Worm (Caenorhabditis elegans): ENCODE results near the gene F13C5.5.
A peak's percentile ranks its signal among the peaks of the same experiment; 100 is the strongest.

F13C5.5 gene

DNA sequence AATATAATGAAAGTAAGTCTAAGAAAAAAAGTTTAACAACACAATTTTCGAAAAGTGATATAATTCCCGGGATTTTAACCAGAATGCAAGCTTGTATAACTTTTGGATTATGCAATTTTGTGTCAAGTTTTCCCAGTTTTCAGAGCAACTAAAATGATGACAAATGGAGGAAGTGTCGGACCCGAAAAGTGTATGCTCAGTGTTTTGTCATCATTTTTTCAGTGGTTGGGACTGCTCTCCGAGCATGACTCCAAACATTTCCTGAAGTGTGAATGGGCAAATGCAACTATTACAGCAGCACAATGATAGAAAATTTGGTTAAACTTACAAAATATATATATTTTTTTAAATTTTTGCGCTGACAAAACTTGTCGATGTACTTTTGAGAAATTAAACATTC is 17.2 kb downstream of the F13C5.5 start:
- TF ChIP-seq ceh-82 (tag; optimal IDR thresholded peaks at IDR 0.05), result no peak
- TF ChIP-seq Y55F3AM.14 (GFP tag; optimal IDR thresholded peaks at IDR 0.05), result no peak
- no peak for TF ChIP-seq sem-4 (tag; optimal IDR thresholded peaks at IDR 0.05)
- TF ChIP-seq sma-9 (GFP tag; optimal IDR thresholded peaks at IDR 0.05), result no peak
- no peak for TF ChIP-seq sma-9 (tag; optimal IDR thresholded peaks at IDR 0.05)
- TF ChIP-seq fos-1 (tag; optimal IDR thresholded peaks at IDR 0.05), result no peak
- no peak for TF ChIP-seq alr-1 (tag; optimal IDR thresholded peaks at IDR 0.05)
- TF ChIP-seq elt-3 (tag; optimal IDR thresholded peaks at IDR 0.05), result no peak
- TF ChIP-seq R02D3.7 (tag; optimal IDR thresholded peaks at IDR 0.05), result no peak
- no peak for TF ChIP-seq ztf-1 (GFP tag; conservative IDR thresholded peaks at IDR 0.05)
- TF ChIP-seq sma-3 (GFP tag; optimal IDR thresholded peaks at IDR 0.05), result no peak
- TF ChIP-seq elt-1 (tag; optimal IDR thresholded peaks at IDR 0.05), result no peak
- no peak for TF ChIP-seq mab-5 (tag; optimal IDR thresholded peaks at IDR 0.05)
- no peak for TF ChIP-seq unc-39 (tag; optimal IDR thresholded peaks at IDR 0.05)
- no peak for TF ChIP-seq aly-2 (tag; optimal IDR thresholded peaks at IDR 0.05)

DNA sequence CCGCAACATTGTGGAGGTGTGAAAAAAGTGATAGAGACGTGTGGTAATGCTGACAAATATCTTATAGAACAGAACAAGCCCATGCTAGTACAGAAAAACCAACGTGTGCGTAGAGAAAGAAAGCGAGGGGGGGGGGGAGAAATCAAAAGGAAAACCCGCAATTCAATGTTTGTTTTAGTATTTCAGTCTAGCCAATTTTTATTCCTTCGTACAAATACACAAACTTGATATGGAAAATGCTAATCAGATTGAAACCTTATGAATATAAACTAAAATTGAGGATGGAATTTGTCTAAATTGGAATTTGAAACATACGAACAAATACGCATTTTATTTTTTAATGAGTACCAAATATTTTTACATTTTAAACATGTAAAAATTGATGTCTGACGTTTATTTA is 20.5 kb downstream of the F13C5.5 start, which contains the start of gene mrp-1:
Gene mrp-1, minus strand, starts transcription at position 101 of the 400 bp plus-strand sequence.
- no peak for TF ChIP-seq elt-3 (tag; optimal IDR thresholded peaks at IDR 0.05)
- no peak for TF ChIP-seq unc-62 (GFP tag; optimal IDR thresholded peaks at IDR 0.05)

DNA sequence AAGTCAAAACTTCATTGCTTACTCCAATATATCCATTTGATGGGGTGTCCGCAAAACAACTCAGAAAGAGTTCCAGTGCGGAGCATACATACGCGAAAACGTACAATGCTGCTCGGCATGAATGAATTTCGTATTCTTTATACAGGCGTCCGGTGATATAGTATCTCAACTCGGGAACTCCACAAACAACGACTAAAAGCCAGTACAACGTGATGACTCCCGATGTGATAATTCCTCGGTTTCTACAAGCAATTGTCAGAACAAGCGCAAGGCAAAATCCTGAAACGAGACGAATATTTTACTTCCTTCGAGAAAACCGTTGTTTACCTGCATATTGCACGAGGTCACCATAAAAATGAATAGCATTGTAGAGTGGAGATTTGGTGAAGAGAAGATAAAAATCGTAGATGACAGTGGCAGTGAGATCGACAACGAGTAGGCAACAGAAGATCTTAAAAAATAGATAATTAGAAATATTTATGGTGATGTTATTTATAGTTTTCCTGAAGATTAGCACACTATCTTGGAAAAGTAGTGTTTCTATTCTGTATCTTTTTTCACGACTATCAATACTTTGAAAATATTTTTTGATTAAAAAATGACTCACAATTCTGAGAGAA is 22.6 kb downstream of the F13C5.5 start:
- TF ChIP-seq sma-3 (GFP tag; optimal IDR thresholded peaks at IDR 0.05) (no peak), ceh-16 (tag; optimal IDR thresholded peaks at IDR 0.05) (peak; percentile 11), F13H6.1 (tag; optimal IDR thresholded peaks at IDR 0.05) (no peak), ztf-4 (tag; optimal IDR thresholded peaks at IDR 0.05) (no peak), unc-55 (GFP tag; optimal IDR thresholded peaks at IDR 0.05) (no peak), elt-1 (tag; optimal IDR thresholded peaks at IDR 0.05) (peak; percentile 41), nhr-23 (tag; optimal IDR thresholded peaks at IDR 0.05) (no peak), nhr-25 (tag; optimal IDR thresholded peaks at IDR 0.05) (peak; percentile 11), peb-1 (tag; optimal IDR thresholded peaks at IDR 0.05) (no peak), Y55F3AM.14 (GFP tag; optimal IDR thresholded peaks at IDR 0.05) (no peak), mdl-1 (tag; optimal IDR thresholded peaks at IDR 0.05) (no peak), crh-2 (tag; optimal IDR thresholded peaks at IDR 0.05) (no peak), nhr-6 (tag; optimal IDR thresholded peaks at IDR 0.05) (no peak), aly-2 (tag; optimal IDR thresholded peaks at IDR 0.05) (no peak), R02D3.7 (tag; optimal IDR thresholded peaks at IDR 0.05) (no peak)

DNA sequence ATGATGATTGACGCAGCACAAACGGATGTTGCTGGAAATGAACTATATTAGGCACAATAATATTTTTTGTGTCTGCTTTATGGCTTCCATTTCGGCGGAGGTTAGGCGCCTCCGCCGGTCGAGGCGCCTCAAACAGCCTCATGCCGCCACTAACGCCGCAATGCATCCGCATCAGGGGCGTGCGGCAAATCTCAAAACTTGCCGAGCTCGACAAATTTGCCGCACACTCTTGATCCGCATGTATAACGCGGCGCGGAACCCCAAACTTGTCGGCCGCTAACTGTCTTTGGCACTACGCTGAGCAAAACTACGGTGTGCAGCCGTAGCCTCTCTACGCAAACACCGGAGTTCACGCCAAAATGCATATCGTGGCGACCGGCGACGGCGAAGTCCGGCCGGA is 26.5 kb downstream of the F13C5.5 start:
- TF ChIP-seq nhr-23 (tag; optimal IDR thresholded peaks at IDR 0.05) (no peak), lin-11 (tag; optimal IDR thresholded peaks at IDR 0.05) (no peak), egl-27 (tag; optimal IDR thresholded peaks at IDR 0.05) (no peak), ztf-4 (tag; optimal IDR thresholded peaks at IDR 0.05) (no peak)

DNA sequence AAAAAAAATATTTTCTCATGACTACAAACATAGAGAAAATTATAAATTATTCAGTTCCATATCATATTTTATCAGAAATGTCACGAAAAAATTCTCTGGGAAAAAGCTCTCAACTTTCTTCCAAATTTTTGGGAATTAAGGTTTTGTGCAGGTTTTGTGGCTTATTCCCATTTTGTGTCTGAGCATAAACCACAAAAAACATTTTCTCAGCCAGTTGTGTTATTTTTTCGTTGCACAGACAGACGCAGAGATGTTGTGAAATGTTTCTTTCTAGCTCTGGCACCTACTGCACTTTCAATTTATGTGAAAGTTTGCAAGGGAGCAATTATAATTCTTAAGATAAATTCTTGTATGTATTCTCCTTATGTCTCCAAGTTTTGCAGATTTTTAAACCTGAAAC is 33.2 kb downstream of the F13C5.5 start:
- peak; percentile 36 for TF ChIP-seq unc-55 (GFP tag; optimal IDR thresholded peaks at IDR 0.05)
- no peak for TF ChIP-seq lin-13 (GFP tag; optimal IDR thresholded peaks at IDR 0.05)
- no peak for TF ChIP-seq Y55F3AM.14 (GFP tag; optimal IDR thresholded peaks at IDR 0.05)
- no peak for TF ChIP-seq fos-1 (tag; optimal IDR thresholded peaks at IDR 0.05)

DNA sequence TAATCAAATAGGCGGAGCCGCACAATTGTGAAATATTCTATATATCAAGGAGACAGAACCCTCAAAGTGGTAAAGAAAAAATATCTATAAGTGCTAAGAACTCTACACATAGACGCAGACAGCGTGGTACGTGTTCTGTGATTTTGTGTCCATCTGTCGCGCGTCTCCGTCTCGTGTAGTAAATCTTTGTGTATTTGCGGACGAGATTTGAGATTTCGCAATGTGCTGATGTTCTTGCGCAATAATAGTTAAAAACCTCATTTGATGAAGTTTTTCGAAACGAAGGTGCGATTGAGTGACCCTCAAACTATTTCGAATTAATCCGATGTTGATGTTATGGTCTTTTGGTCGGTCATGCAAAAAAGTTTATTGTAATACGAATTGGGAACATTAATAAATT is 35.0 kb downstream of the F13C5.5 start:
- TF ChIP-seq crh-2 (tag; optimal IDR thresholded peaks at IDR 0.05) (peak; percentile 31), ztf-4 (tag; optimal IDR thresholded peaks at IDR 0.05) (peak; percentile 4), nhr-25 (tag; optimal IDR thresholded peaks at IDR 0.05) (peak; percentile 15), ZK546.5 (tag; optimal IDR thresholded peaks at IDR 0.05) (no peak), mbf-1 (tag; optimal IDR thresholded peaks at IDR 0.05) (no peak), fos-1 (tag; optimal IDR thresholded peaks at IDR 0.05) (peak; percentile 15), F13H6.1 (tag; optimal IDR thresholded peaks at IDR 0.05) (peak; percentile 46), elt-1 (tag; optimal IDR thresholded peaks at IDR 0.05) (no peak), nhr-10 (tag; optimal IDR thresholded peaks at IDR 0.05) (no peak), R02D3.7 (tag; optimal IDR thresholded peaks at IDR 0.05) (no peak), mdl-1 (tag; optimal IDR thresholded peaks at IDR 0.05) (peak in 1 of 2 experiments; percentile 35), lin-11 (tag; optimal IDR thresholded peaks at IDR 0.05) (peak; percentile 54), unc-39 (tag; optimal IDR thresholded peaks at IDR 0.05) (no peak), unc-55 (GFP tag; optimal IDR thresholded peaks at IDR 0.05) (peak; percentile 92), ztf-11 (tag; optimal IDR thresholded peaks at IDR 0.05) (no peak), zag-1 (tag; optimal IDR thresholded peaks at IDR 0.05) (peak; percentile 59), mab-5 (tag; optimal IDR thresholded peaks at IDR 0.05) (no peak), nhr-129 (tag; optimal IDR thresholded peaks at IDR 0.05) (peak; percentile 96), gmeb-1 (tag; optimal IDR thresholded peaks at IDR 0.05) (no peak), elt-3 (tag; optimal IDR thresholded peaks at IDR 0.05) (no peak), ama-1 (optimal IDR thresholded peaks at IDR 0.05) (no peak), sma-3 (GFP tag; optimal IDR thresholded peaks at IDR 0.05) (no peak), sem-4 (tag; optimal IDR thresholded peaks at IDR 0.05) (peak; percentile 2), snpc-4 (tag; optimal IDR thresholded peaks at IDR 0.05) (peak; percentile 17), ceh-82 (tag; optimal IDR thresholded peaks at IDR 0.05) (no peak), dmd-4 (tag; optimal IDR thresholded peaks at IDR 0.05) (no peak), ceh-16 (tag; optimal IDR thresholded peaks at IDR 0.05) (no peak), lsy-2 (tag; optimal IDR thresholded peaks at IDR 0.05) (peak in 1 of 2 experiments; percentile 47), nhr-12 (tag; optimal IDR thresholded peaks at IDR 0.05) (no peak)

Measured in whole organism, L2 larva.